Fruit fly (Drosophila melanogaster) S2 (cell line): ENCODE results near the gene PH4alphaNE1.

Experiments used
- CG8478 ChIP-seq: fragments of >200 bp; optimal IDR thresholded peaks from 2 replicates; lab custom pipeline; 2018
- CTCF ChIP-seq, 2 experiments: fragments of >200 bp; optimal IDR thresholded peaks; 2 replicates each; lab custom pipeline; 2018

DNA sequence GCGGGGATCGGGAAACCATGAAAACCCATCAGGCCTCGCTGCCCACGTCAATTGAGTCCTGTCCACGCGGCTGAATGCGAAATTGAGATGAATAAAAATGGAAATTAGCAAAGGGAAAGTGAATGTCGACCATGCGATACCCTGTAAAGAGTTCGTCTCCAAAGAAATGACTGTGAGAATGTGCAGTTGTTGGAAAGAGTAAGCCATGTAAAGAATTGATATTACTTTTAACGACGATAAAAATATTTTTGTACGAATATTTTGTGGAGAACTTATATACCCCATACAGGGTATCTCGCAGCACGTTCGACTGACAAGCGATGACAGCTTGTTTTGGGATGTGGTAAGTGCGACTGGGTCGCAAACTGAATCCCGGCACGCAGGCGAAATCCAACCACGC lies 1.0 kb upstream of the PH4alphaNE1 start:
- TF ChIP-seq CG8478 (lab: Kevin White, UChicago), result no peak
- no peak for TF ChIP-seq CTCF (optimal IDR thresholded peaks at IDR 0.05; lab: Kevin White, UChicago)
